Worm (Caenorhabditis elegans): ENCODE data around the gene ugt-17.

- TF ChIP-seq attf-5 (GFP tag; optimal IDR thresholded peaks at IDR 0.05) (no peak), lin-40 (tag; optimal IDR thresholded peaks at IDR 0.05) (no peak), ets-4 (GFP tag; optimal IDR thresholded peaks at IDR 0.05) (no peak), hrde-1 (tag; optimal IDR thresholded peaks at IDR 0.05; ENCODE audit: borderline replicate concordance) (no peak), mel-28 (tag; optimal IDR thresholded peaks at IDR 0.05; ENCODE audit: borderline replicate concordance) (no peak), Y79H2A.3 (GFP tag; conservative IDR thresholded peaks at IDR 0.05) (no peak), nhr-27 (tag; optimal IDR thresholded peaks at IDR 0.05) (no peak), repo-1 (tag; optimal IDR thresholded peaks at IDR 0.05) (no peak)
Observed at ce11 chrV:10153076-10153475, 48.3 kb upstream of the ugt-17 start.
